Worm (Caenorhabditis elegans) whole organism, early embryonic: ENCODE measurements around the gene T23G7.3.

Source experiments
- B0310.2 ChIP-seq: sonication (generic microtip); optimal IDR thresholded peaks from 2 replicates; lab custom pipeline; 2016; ENCODE audit warnings: mild to moderate bottlenecking, missing genetic modification characterization, missing compliant biosample characterization
- F13C5.2 ChIP-seq: sonication (generic microtip); optimal IDR thresholded peaks from 2 replicates; lab custom pipeline; 2017; ENCODE audit warnings: mild to moderate bottlenecking, missing genetic modification characterization, inconsistent platforms, missing compliant biosample characterization
- aly-1 ChIP-seq: sonication (generic microtip); optimal IDR thresholded peaks from 2 replicates; lab custom pipeline; 2016; ENCODE audit warnings: missing genetic modification characterization, missing compliant biosample characterization
- ama-1 ChIP-seq: fragments of 150-350 bp; optimal IDR thresholded peaks from 2 replicates; lab custom pipeline; 2014
- ceh-13 ChIP-seq: fragments of 200-800 bp; sonication (Bioruptor generic); optimal IDR thresholded peaks from 2 replicates; lab custom pipeline; 2018; ENCODE audit warnings: mild to moderate bottlenecking, missing genetic modification characterization, missing compliant biosample characterization
- ceh-36 ChIP-seq: sonication (generic microtip); optimal IDR thresholded peaks from 2 replicates; lab custom pipeline; 2016; ENCODE audit warnings: missing genetic modification characterization, inconsistent platforms, missing compliant biosample characterization
- ets-7 ChIP-seq: sonication (generic microtip); optimal IDR thresholded peaks from 2 replicates; lab custom pipeline; 2016; ENCODE audit warnings: missing genotype, missing genetic modification characterization, missing compliant biosample characterization
- flt-1 ChIP-seq: fragments of 200-800 bp; sonication (Bioruptor generic); IDR thresholded peaks from 2 replicates; pipeline ENCODE4 v1.3.6; 2022; ENCODE audit warnings: missing genetic modification characterization, missing compliant biosample characterization
- hmbx-1 ChIP-seq: sonication (generic microtip); optimal IDR thresholded peaks from 2 replicates; lab custom pipeline; 2016; ENCODE audit warnings: mild to moderate bottlenecking, missing genetic modification characterization, missing compliant biosample characterization
- hmg-4 ChIP-seq: fragments of 200-800 bp; sonication (Bioruptor generic); optimal IDR thresholded peaks from 2 replicates; lab custom pipeline; 2018; ENCODE audit warnings: mild to moderate bottlenecking, missing genetic modification characterization, missing compliant biosample characterization
- hnd-1 ChIP-seq: sonication (generic microtip); optimal IDR thresholded peaks from 2 replicates; lab custom pipeline; 2016; ENCODE audit warnings: missing genetic modification characterization, missing compliant biosample characterization
- pes-1 ChIP-seq: fragments of 200-800 bp; sonication (Bioruptor generic); IDR thresholded peaks from 2 replicates; pipeline ENCODE4 v1.3.6; 2022; ENCODE audit warnings: missing genetic modification reagents, missing genetic modification characterization, missing compliant biosample characterization
- scrt-1 ChIP-seq: fragments of 200-800 bp; sonication (Bioruptor generic); IDR thresholded peaks from 2 replicates; pipeline ENCODE4 v1.3.6; 2022; ENCODE audit warnings: missing genetic modification characterization, missing compliant biosample characterization
- sea-1 ChIP-seq: fragments of 200-800 bp; sonication (Bioruptor generic); conservative IDR thresholded peaks from 2 replicates; pipeline ENCODE4 v1.3.6; 2022; ENCODE audit warnings: missing genetic modification characterization, missing compliant biosample characterization
- tbx-11 ChIP-seq: fragments of 200-800 bp; sonication (Bioruptor generic); IDR thresholded peaks from 2 replicates; pipeline ENCODE4 v1.3.6; 2022; ENCODE audit warnings: missing genetic modification characterization, missing compliant biosample characterization
- tbx-37 ChIP-seq: fragments of 200-800 bp; sonication (Bioruptor generic); conservative IDR thresholded peaks from 2 replicates; pipeline ENCODE4 v1.3.6; 2022; ENCODE audit warnings: missing genetic modification reagents, missing genetic modification characterization, missing compliant biosample characterization
- tra-4 ChIP-seq: sonication (generic microtip); optimal IDR thresholded peaks from 2 replicates; lab custom pipeline; 2017; ENCODE audit warnings: missing genetic modification characterization, missing compliant biosample characterization

Gene T23G7.3

ce11 chrII:9160197-9160806, 7.3 kb downstream of the T23G7.3 start:
- no peak for TF ChIP-seq hmbx-1
- no peak for TF ChIP-seq tbx-11 (GFP tag; lab: Robert Waterston, UW)
- no peak for TF ChIP-seq scrt-1 (GFP tag; lab: Robert Waterston, UW)
- no peak for TF ChIP-seq pes-1
- TF ChIP-seq ets-7 (tag; lab: Kevin White, UChicago) = no peak
- no peak for TF ChIP-seq sea-1 (GFP tag; lab: Robert Waterston, UW)
- TF ChIP-seq ceh-36 = no peak
- no peak for TF ChIP-seq tbx-37
- no peak for TF ChIP-seq tra-4 (tag; lab: Kevin White, UChicago)
- no peak for TF ChIP-seq F13C5.2 (tag; lab: Kevin White, UChicago)
- TF ChIP-seq ama-1 (lab: Kevin White, UChicago) = no peak
- TF ChIP-seq hmg-4 = no peak
- no peak for TF ChIP-seq B0310.2

DNA sequence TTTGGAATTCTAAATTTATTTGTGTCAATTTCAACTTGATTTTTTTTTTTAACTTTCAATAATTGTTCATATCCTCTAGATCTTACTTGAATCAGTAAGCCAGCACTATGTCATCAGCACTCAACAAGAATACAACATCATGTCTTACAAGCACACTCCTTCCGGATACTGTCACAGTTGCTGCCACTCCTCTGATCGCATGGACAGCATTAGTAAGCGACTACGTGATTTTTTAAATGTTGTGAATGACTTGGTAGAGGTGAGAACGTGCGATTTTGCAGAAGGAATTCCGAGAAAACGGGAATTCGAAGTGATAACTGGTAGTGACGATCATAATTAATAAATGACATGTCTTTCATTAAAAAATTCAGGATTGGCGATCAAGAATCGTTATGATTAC, 9.6 kb downstream of the T23G7.3 start, which contains the start of gene oac-54:
Gene oac-54, plus strand, starts transcription at position 83 of the 400 bp plus-strand sequence.
- no peak for TF ChIP-seq ceh-13
- TF ChIP-seq tbx-11 (GFP tag; lab: Robert Waterston, UW) = no peak
- TF ChIP-seq hmg-4 = no peak
- no peak for TF ChIP-seq sea-1 (GFP tag; lab: Robert Waterston, UW)
- TF ChIP-seq flt-1 (GFP tag; lab: Robert Waterston, UW) = no peak
- TF ChIP-seq B0310.2 = no peak
- no peak for TF ChIP-seq hmbx-1
- no peak for TF ChIP-seq F13C5.2 (tag; lab: Kevin White, UChicago)
- no peak for TF ChIP-seq ama-1 (lab: Kevin White, UChicago)
- no peak for TF ChIP-seq hnd-1 (tag; lab: Kevin White, UChicago)
- TF ChIP-seq pes-1 = no peak
- no peak for TF ChIP-seq ceh-36
- no peak for TF ChIP-seq scrt-1 (GFP tag; lab: Robert Waterston, UW)
- TF ChIP-seq aly-1 (tag; lab: Kevin White, UChicago) = no peak
- TF ChIP-seq tbx-37 = no peak
- TF ChIP-seq tra-4 (tag; lab: Kevin White, UChicago) = no peak

- no peak for TF ChIP-seq sea-1 (GFP tag; lab: Robert Waterston, UW)
- TF ChIP-seq tbx-37 = no peak
- no peak for TF ChIP-seq tbx-11 (GFP tag; lab: Robert Waterston, UW)
- no peak for TF ChIP-seq hnd-1 (tag; lab: Kevin White, UChicago)
- TF ChIP-seq ceh-36 = no peak
- no peak for TF ChIP-seq ama-1 (lab: Kevin White, UChicago)
- TF ChIP-seq scrt-1 (GFP tag; lab: Robert Waterston, UW) = no peak
- TF ChIP-seq tra-4 (tag; lab: Kevin White, UChicago) = no peak
- TF ChIP-seq ceh-13 = no peak
- TF ChIP-seq hmbx-1 = no peak
- no peak for TF ChIP-seq F13C5.2 (tag; lab: Kevin White, UChicago)
- no peak for TF ChIP-seq B0310.2
- no peak for TF ChIP-seq pes-1
These were observed 10.5 kb downstream of the T23G7.3 start for ce11 chrII:9157125-9157524.

DNA sequence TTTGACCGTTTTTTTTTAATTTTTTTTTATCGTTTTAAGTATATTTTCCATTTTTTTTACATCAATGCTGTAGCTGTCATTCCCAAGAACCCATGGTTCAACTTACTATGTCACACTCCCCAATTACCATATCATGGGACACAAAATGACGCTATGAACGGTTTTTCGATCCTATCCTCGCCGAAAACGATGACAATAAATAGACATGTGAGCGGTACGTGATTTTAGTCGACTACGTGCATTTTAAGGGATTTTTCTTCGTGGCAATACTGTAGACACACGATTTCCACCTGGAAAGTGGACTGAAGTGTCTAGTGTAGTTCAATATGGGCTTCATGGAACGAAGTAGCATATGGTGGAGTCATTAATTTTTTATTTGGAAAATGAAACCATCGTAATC, 11.4 kb downstream of the T23G7.3 start:
- TF ChIP-seq hmbx-1 (no peak), tra-4 (tag; lab: Kevin White, UChicago) (no peak), B0310.2 (no peak), hmg-4 (no peak), ama-1 (lab: Kevin White, UChicago) (no peak), tbx-37 (no peak), aly-1 (tag; lab: Kevin White, UChicago) (no peak), ceh-13 (no peak), ets-7 (tag; lab: Kevin White, UChicago) (no peak), F13C5.2 (tag; lab: Kevin White, UChicago) (no peak), sea-1 (GFP tag; lab: Robert Waterston, UW) (no peak), ceh-36 (no peak)

- TF ChIP-seq pes-1 (no peak), tra-4 (tag; lab: Kevin White, UChicago) (no peak), F13C5.2 (tag; lab: Kevin White, UChicago) (no peak), B0310.2 (no peak), hmg-4 (no peak), hnd-1 (tag; lab: Kevin White, UChicago) (no peak), ceh-13 (no peak), ama-1 (lab: Kevin White, UChicago) (no peak), ets-7 (tag; lab: Kevin White, UChicago) (no peak), scrt-1 (GFP tag; lab: Robert Waterston, UW) (no peak), tbx-37 (no peak), flt-1 (GFP tag; lab: Robert Waterston, UW) (no peak), sea-1 (GFP tag; lab: Robert Waterston, UW) (no peak)
These were observed 13.3 kb downstream of the T23G7.3 start for ce11 chrII:9154339-9154738.

ce11 chrII:9152231-9152630, 15.4 kb downstream of the T23G7.3 start, which contains the start of gene col-78:
Gene col-78, plus strand, starts transcription at chrII:9152531.
- TF ChIP-seq aly-1 (tag; lab: Kevin White, UChicago) (no peak), F13C5.2 (tag; lab: Kevin White, UChicago) (no peak), hmbx-1 (no peak), B0310.2 (no peak), tbx-11 (GFP tag; lab: Robert Waterston, UW) (no peak), ceh-36 (no peak), tbx-37 (no peak), tra-4 (tag; lab: Kevin White, UChicago) (no peak), pes-1 (no peak), hmg-4 (no peak), ets-7 (tag; lab: Kevin White, UChicago) (no peak), hnd-1 (tag; lab: Kevin White, UChicago) (no peak), flt-1 (GFP tag; lab: Robert Waterston, UW) (no peak), scrt-1 (GFP tag; lab: Robert Waterston, UW) (no peak), sea-1 (GFP tag; lab: Robert Waterston, UW) (no peak)

DNA sequence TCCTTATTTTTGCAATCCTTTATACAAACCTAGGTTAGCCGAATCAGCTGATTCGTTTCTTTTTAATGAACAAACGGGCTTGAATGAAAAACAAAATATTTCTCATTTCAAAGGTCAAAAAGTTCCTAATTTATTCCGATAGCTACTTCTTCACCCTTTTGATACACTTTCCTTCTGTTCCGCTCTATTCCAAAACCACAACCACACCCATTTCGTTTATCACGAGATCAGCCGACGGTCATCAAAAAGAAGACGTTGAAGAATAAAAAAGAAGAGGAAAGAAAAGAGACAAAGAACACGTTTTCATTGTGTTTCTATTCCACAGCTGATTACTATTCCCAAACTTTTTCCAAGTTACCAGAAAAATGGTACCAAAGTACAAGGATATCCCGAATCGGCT, 19.6 kb downstream of the T23G7.3 start:
- TF ChIP-seq hmg-4 (no peak), ceh-13 (no peak), tbx-11 (GFP tag; lab: Robert Waterston, UW) (no peak), hmbx-1 (no peak)
